Worm (Caenorhabditis elegans) whole organism, L1 larva: ENCODE results near the gene fbxa-139.
A peak's percentile ranks its signal among the peaks of the same experiment; 100 is the strongest.

Experiments used
- C04F5.9 ChIP-seq: sonication (generic microtip); optimal IDR thresholded peaks from 2 replicates; lab custom pipeline; 2016; ENCODE audit warnings: missing genetic modification characterization, missing compliant biosample characterization
- C16A3.4 ChIP-seq: fragments of 150-350 bp; optimal IDR thresholded peaks from 2 replicates; lab custom pipeline; 2014; ENCODE audit warnings: missing biosample characterization, missing genetic modification characterization
- F16B12.6 ChIP-seq: fragments of 150-350 bp; optimal IDR thresholded peaks from 2 replicates; lab custom pipeline; 2014; ENCODE audit warnings: missing biosample characterization, missing genetic modification characterization
- aha-1 ChIP-seq: fragments of 150-350 bp; optimal IDR thresholded peaks from 2 replicates; lab custom pipeline; 2014; ENCODE audit warnings: missing biosample characterization, missing genetic modification characterization
- alr-1 ChIP-seq: fragments of 200-800 bp; sonication (Bioruptor generic); optimal IDR thresholded peaks from 2 replicates; lab custom pipeline; 2018; ENCODE audit warnings: borderline replicate concordance, mild to moderate bottlenecking, missing genetic modification characterization, missing compliant biosample characterization
- aly-2 ChIP-seq: fragments of 150-350 bp; optimal IDR thresholded peaks from 2 replicates; lab custom pipeline; 2014; ENCODE audit warnings: missing biosample characterization, missing genetic modification characterization
- ama-1 ChIP-seq: fragments of 150-350 bp; optimal IDR thresholded peaks from 2 replicates; lab custom pipeline; 2014
- blmp-1 ChIP-seq: fragments of 150-350 bp; optimal IDR thresholded peaks from 2 replicates; lab custom pipeline; 2014; ENCODE audit warnings: missing biosample characterization, missing genetic modification characterization
- ceh-63 ChIP-seq: fragments of 200-800 bp; sonication (Bioruptor generic); optimal IDR thresholded peaks from 2 replicates; lab custom pipeline; 2018; ENCODE audit warnings: mild to moderate bottlenecking, missing genetic modification characterization, missing compliant biosample characterization
- ceh-82 ChIP-seq, 3 experiments: fragments of 150-350 bp in 1 of 3; sonication (generic microtip) in 2 of 3; optimal IDR thresholded peaks; 2 replicates each; lab custom pipeline; 2014 to 2017; ENCODE audit warnings: missing biosample characterization in 3 of 3, missing genetic modification characterization in 3 of 3
- dpl-1 ChIP-seq, 3 experiments: fragments of 150-350 bp in 2 of 3; sonication (generic microtip) in 1 of 3; optimal IDR thresholded peaks; 2 replicates each; lab custom pipeline; 2014 to 2017; ENCODE audit warnings: missing biosample characterization in 3 of 3, missing genetic modification characterization in 3 of 3, missing genetic modification reagents in 3 of 3
- dsc-1 ChIP-seq: sonication (generic microtip); optimal IDR thresholded peaks from 2 replicates; lab custom pipeline; 2016; ENCODE audit warnings: mild to moderate bottlenecking, missing genetic modification characterization, missing compliant biosample characterization
- efl-1 ChIP-seq, 4 experiments: fragments of 150-350 bp; optimal IDR thresholded peaks in 3 of 4; peaks in 1 of 4; 1 replicate in 1 of 4; 2 replicates in 3 of 4; lab custom pipeline; 2014; ENCODE audit warnings: missing biosample characterization in 2 of 4, missing genetic modification characterization in 2 of 4, missing genetic modification reagents in 2 of 4
- elt-2 ChIP-seq: sonication (generic microtip); optimal IDR thresholded peaks from 2 replicates; lab custom pipeline; 2016; ENCODE audit warnings: missing genetic modification characterization, mild to moderate bottlenecking, inconsistent platforms, missing compliant biosample characterization, missing genetic modification reagents
- fkh-8 ChIP-seq: sonication (generic microtip); optimal IDR thresholded peaks from 2 replicates; lab custom pipeline; 2016; ENCODE audit warnings: mild to moderate bottlenecking, missing genetic modification characterization, missing compliant biosample characterization
- fos-1 ChIP-seq: fragments of 150-350 bp; optimal IDR thresholded peaks from 2 replicates; lab custom pipeline; 2014; ENCODE audit warnings: missing biosample characterization, missing genetic modification characterization
- hpl-2 ChIP-seq: fragments of 150-350 bp; optimal IDR thresholded peaks from 2 replicates; lab custom pipeline; 2014; ENCODE audit warnings: missing biosample characterization, missing genetic modification reagents, missing genetic modification characterization
- isw-1 ChIP-seq: fragments of 200-800 bp; sonication (Bioruptor generic); IDR thresholded peaks from 2 replicates; pipeline ENCODE4 v1.3.6; 2022; ENCODE audit warnings: missing genetic modification characterization, missing compliant biosample characterization
- jun-1 ChIP-seq: fragments of 150-350 bp; optimal IDR thresholded peaks from 2 replicates; lab custom pipeline; 2014; ENCODE audit warnings: missing biosample characterization, missing genetic modification reagents, missing genetic modification characterization
- lin-13 ChIP-seq: fragments of 150-350 bp; optimal IDR thresholded peaks from 2 replicates; lab custom pipeline; 2014; ENCODE audit warnings: missing biosample characterization, missing genetic modification reagents, missing genetic modification characterization
- lin-35 ChIP-seq, 2 experiments: fragments of 150-350 bp; optimal IDR thresholded peaks; 2 replicates each; lab custom pipeline; 2014; ENCODE audit warnings: missing biosample characterization in 2 of 2, missing genetic modification characterization in 2 of 2, missing genetic modification reagents in 2 of 2
- lin-39 ChIP-seq: fragments of 150-350 bp; optimal IDR thresholded peaks from 2 replicates; lab custom pipeline; 2014; ENCODE audit warnings: missing biosample characterization, missing genetic modification reagents, missing genetic modification characterization
- lsy-2 ChIP-seq, 2 experiments: fragments of 150-350 bp; optimal IDR thresholded peaks; 2 replicates each; lab custom pipeline; 2014; ENCODE audit warnings: missing biosample characterization in 2 of 2, missing genetic modification characterization in 2 of 2
- mdl-1 ChIP-seq, 2 experiments: fragments of 150-350 bp; optimal IDR thresholded peaks; 2 replicates each; lab custom pipeline; 2014 to 2017; ENCODE audit warnings: missing biosample characterization in 2 of 2, missing genetic modification characterization in 2 of 2, inconsistent platforms in 1 of 2
- nhr-19 ChIP-seq: fragments of 200-800 bp; sonication (Bioruptor generic); conservative IDR thresholded peaks from 2 replicates; pipeline ENCODE4 v1.3.6; 2022; ENCODE audit warnings: missing genetic modification characterization, missing compliant biosample characterization
- nhr-20 ChIP-seq: sonication (generic microtip); optimal IDR thresholded peaks from 2 replicates; lab custom pipeline; 2016; ENCODE audit warnings: mild to moderate bottlenecking, missing genetic modification characterization, missing compliant biosample characterization
- nhr-47 ChIP-seq: sonication (generic microtip); optimal IDR thresholded peaks from 2 replicates; lab custom pipeline; 2016; ENCODE audit warnings: mild to moderate bottlenecking, missing genetic modification characterization, moderate library complexity, missing compliant biosample characterization
- nhr-76 ChIP-seq: sonication (generic microtip); optimal IDR thresholded peaks from 2 replicates; lab custom pipeline; 2017; ENCODE audit warnings: missing biosample characterization, missing genetic modification characterization
- nhr-84 ChIP-seq: sonication (generic microtip); optimal IDR thresholded peaks from 2 replicates; lab custom pipeline; 2017; ENCODE audit warnings: missing biosample characterization, missing genetic modification characterization
- nhr-85 ChIP-seq: sonication (generic microtip); peaks from one replicate; lab custom pipeline; 2016; ENCODE audit warnings: missing genetic modification characterization, inconsistent platforms, missing compliant biosample characterization
- nhr-90 ChIP-seq: sonication (generic microtip); optimal IDR thresholded peaks from 2 replicates; lab custom pipeline; 2016; ENCODE audit warnings: mild to moderate bottlenecking, missing genetic modification characterization, missing compliant biosample characterization; ENCODE audit not compliant: poor library complexity
- pag-3 ChIP-seq: sonication (generic microtip); optimal IDR thresholded peaks from 2 replicates; lab custom pipeline; 2017; ENCODE audit warnings: missing genetic modification characterization, mild to moderate bottlenecking, missing compliant biosample characterization, antibody characterized with exemption, borderline replicate concordance; ENCODE audit not compliant: insufficient read depth
- pax-3 ChIP-seq: fragments of 200-800 bp; sonication (Bioruptor generic); optimal IDR thresholded peaks from 2 replicates; lab custom pipeline; 2018; ENCODE audit warnings: mild to moderate bottlenecking, missing genetic modification characterization, moderate library complexity, missing compliant biosample characterization
- rnt-1 ChIP-seq: sonication (generic microtip); optimal IDR thresholded peaks from 2 replicates; lab custom pipeline; 2016; ENCODE audit warnings: mild to moderate bottlenecking, missing genetic modification characterization, moderate library complexity, missing compliant biosample characterization
- skn-1 ChIP-seq: fragments of 150-350 bp; optimal IDR thresholded peaks from 2 replicates; lab custom pipeline; 2014; ENCODE audit warnings: missing biosample characterization, missing genetic modification characterization
- snu-23 ChIP-seq: sonication (generic microtip); optimal IDR thresholded peaks from 2 replicates; lab custom pipeline; 2016; ENCODE audit warnings: missing genetic modification characterization, missing compliant biosample characterization
- sox-4 ChIP-seq: sonication (generic microtip); optimal IDR thresholded peaks from 2 replicates; lab custom pipeline; 2016; ENCODE audit warnings: missing genetic modification characterization, missing compliant biosample characterization
- swsn-7 ChIP-seq: sonication (generic microtip); optimal IDR thresholded peaks from 2 replicates; lab custom pipeline; 2016; ENCODE audit warnings: missing genetic modification characterization, missing compliant biosample characterization
- tbx-2 ChIP-seq: sonication (generic microtip); optimal IDR thresholded peaks from 2 replicates; lab custom pipeline; 2016; ENCODE audit warnings: missing genetic modification characterization, missing compliant biosample characterization
- unc-130 ChIP-seq: fragments of 150-350 bp; optimal IDR thresholded peaks from 2 replicates; lab custom pipeline; 2017; ENCODE audit warnings: missing biosample characterization, missing genetic modification characterization, inconsistent platforms
- unc-86 ChIP-seq: sonication (generic microtip); optimal IDR thresholded peaks from 2 replicates; lab custom pipeline; 2016; ENCODE audit warnings: missing genetic modification characterization, missing compliant biosample characterization
- unc-98 ChIP-seq: fragments of 200-800 bp; sonication (Bioruptor generic); IDR thresholded peaks from 2 replicates; pipeline ENCODE4 v1.3.6; 2022; ENCODE audit warnings: missing genetic modification characterization, missing compliant biosample characterization
- vab-15 ChIP-seq: sonication (generic microtip); optimal IDR thresholded peaks from 2 replicates; lab custom pipeline; 2017; ENCODE audit warnings: missing genotype, mild to moderate bottlenecking, missing genetic modification characterization, missing compliant biosample characterization
- xbp-1 ChIP-seq: sonication (generic microtip); optimal IDR thresholded peaks from 2 replicates; lab custom pipeline; 2016; ENCODE audit warnings: missing genetic modification characterization, missing compliant biosample characterization
- zip-4 ChIP-seq: fragments of 200-800 bp; sonication (Bioruptor generic); optimal IDR thresholded peaks from 2 replicates; lab custom pipeline; 2018; ENCODE audit warnings: mild to moderate bottlenecking, missing genetic modification characterization, moderate library complexity, missing compliant biosample characterization
- ztf-11 ChIP-seq, 2 experiments: sonication (generic microtip); optimal IDR thresholded peaks; 2 replicates each; lab custom pipeline; 2016 to 2017; ENCODE audit warnings: missing genetic modification characterization in 2 of 2, missing biosample characterization in 1 of 2, missing compliant biosample characterization in 1 of 2
- ztf-4 ChIP-seq: fragments of 150-350 bp; optimal IDR thresholded peaks from 2 replicates; lab custom pipeline; 2014; ENCODE audit warnings: missing biosample characterization, missing genetic modification characterization

The fbxa-139 gene

ce11 chrV:15590183-15590667 is 4.2 kb downstream of the fbxa-139 start, which contains the start of gene F28F8.7 (continued):
- TF ChIP-seq unc-98 (peak; percentile 62; the same call in 1 of the 2 replicates), rnt-1 (tag; lab: Kevin White, UChicago) (peak; percentile 49)
- TF ChIP-seq, all 84 proteins: peak for 35; not testable (repeated sequence) for 49

- TF ChIP-seq rnt-1 (tag; lab: Kevin White, UChicago): peak; percentile 33
- peak in 1 of 2 experiments; percentile 5 for TF ChIP-seq lsy-2 (tag; optimal IDR thresholded peaks at IDR 0.05; lab: Kevin White, UChicago)
- TF ChIP-seq, all 84 proteins: peak for 2; not testable (repeated sequence) for 82
Observed at ce11 chrV:15585744-15586143, 8.7 kb downstream of the fbxa-139 start.

- TF ChIP-seq unc-98: no peak
- TF ChIP-seq sox-4: no peak
- TF ChIP-seq unc-130 (tag; lab: Kevin White, UChicago): peak; percentile 46
- peak; percentile 43 for TF ChIP-seq lin-13 (GFP tag; lab: Kevin White, UChicago)
- no peak for TF ChIP-seq unc-86 (tag; lab: Kevin White, UChicago)
- peak; percentile 67 to 80 for TF ChIP-seq lsy-2 (tag; optimal IDR thresholded peaks at IDR 0.05; lab: Kevin White, UChicago)
- peak; percentile 91 to 96 (median 93) for TF ChIP-seq dpl-1 (GFP tag; optimal IDR thresholded peaks at IDR 0.05; lab: Kevin White, UChicago)
- no peak for TF ChIP-seq jun-1 (tag; lab: Kevin White, UChicago)
- TF ChIP-seq fkh-8 (tag; lab: Kevin White, UChicago): no peak
- TF ChIP-seq lin-39 (tag; lab: Kevin White, UChicago): no peak
- TF ChIP-seq nhr-84 (tag; lab: Kevin White, UChicago): no peak
- peak; percentile 14 for TF ChIP-seq nhr-20 (tag; lab: Kevin White, UChicago)
- no peak for TF ChIP-seq pag-3 (tag; lab: Kevin White, UChicago)
- no peak for TF ChIP-seq nhr-76 (tag; lab: Kevin White, UChicago)
- TF ChIP-seq blmp-1: peak; percentile 53
- TF ChIP-seq efl-1 (optimal IDR thresholded peaks at IDR 0.05; lab: Kevin White, UChicago): peak; percentile 44 to 94
- TF ChIP-seq efl-1 (GFP tag; optimal IDR thresholded peaks at IDR 0.05 in 1 of 2; lab: Kevin White, UChicago): peak; percentile 93 to 99
- TF ChIP-seq ztf-4 (tag; lab: Kevin White, UChicago): no peak
- peak; percentile 4 for TF ChIP-seq F16B12.6
- peak; percentile 56 for TF ChIP-seq snu-23
- TF ChIP-seq tbx-2: peak; percentile 27
- TF ChIP-seq aly-2 (tag; lab: Kevin White, UChicago): no peak
- peak; percentile 59 for TF ChIP-seq rnt-1 (tag; lab: Kevin White, UChicago)
- TF ChIP-seq nhr-47 (tag; lab: Kevin White, UChicago): peak; percentile 57
- peak in 1 of 2 experiments; percentile 15 for TF ChIP-seq mdl-1 (tag; optimal IDR thresholded peaks at IDR 0.05; lab: Kevin White, UChicago)
- no peak for TF ChIP-seq ama-1 (lab: Kevin White, UChicago)
- TF ChIP-seq hpl-2 (GFP tag; lab: Kevin White, UChicago): no peak
- peak; percentile 44 for TF ChIP-seq C16A3.4 (tag; lab: Kevin White, UChicago)
- no peak for TF ChIP-seq pax-3
- peak; percentile 49 for TF ChIP-seq nhr-85 (tag; lab: Kevin White, UChicago)
- no peak for TF ChIP-seq aha-1 (tag; lab: Kevin White, UChicago)
- TF ChIP-seq alr-1: no peak
- no peak for TF ChIP-seq vab-15 (tag; lab: Kevin White, UChicago)
- peak; percentile 40 for TF ChIP-seq isw-1 (GFP tag; lab: Robert Waterston, UW)
- no peak for TF ChIP-seq elt-2 (tag; lab: Kevin White, UChicago)
- TF ChIP-seq fos-1 (tag; lab: Kevin White, UChicago): peak; percentile 41
- no peak for TF ChIP-seq ceh-63 (GFP tag; lab: Kevin White, UChicago)
- no peak for TF ChIP-seq ztf-11 (tag; optimal IDR thresholded peaks at IDR 0.05; lab: Kevin White, UChicago)
- peak; percentile 58 for TF ChIP-seq nhr-19 (GFP tag; lab: Robert Waterston, UW)
- TF ChIP-seq dsc-1 (tag; lab: Kevin White, UChicago): no peak
- peak; percentile 76 for TF ChIP-seq skn-1
- peak; percentile 52 for TF ChIP-seq xbp-1 (tag; lab: Kevin White, UChicago)
- no peak for TF ChIP-seq zip-4 (GFP tag; lab: Kevin White, UChicago)
- TF ChIP-seq C04F5.9 (tag; lab: Kevin White, UChicago): no peak
- peak; percentile 95 to 98 for TF ChIP-seq lin-35 (GFP tag; optimal IDR thresholded peaks at IDR 0.05; lab: Kevin White, UChicago)
- TF ChIP-seq nhr-90: peak; percentile 40
- peak; percentile 46 for TF ChIP-seq swsn-7 (tag; lab: Kevin White, UChicago)
- TF ChIP-seq ceh-82 (tag; optimal IDR thresholded peaks at IDR 0.05; lab: Kevin White, UChicago): peak in 2 of 3 experiments; percentile 25 to 46
Observed at ce11 chrV:15578386-15578785, 16.1 kb downstream of the fbxa-139 start, which contains the start of gene F28F8.9. TSS of gene F28F8.9 (minus strand) at chrV:15578673.
